Fruit fly (Drosophila melanogaster): Measurements from ENCODE around the gene Srlp.
A peak's percentile ranks its signal among the peaks of the same experiment; 100 is the strongest.

Gene Srlp

dm6 chr3R:12448889-12449314 is 15.0 kb downstream of the Srlp start, which contains the start of gene CG18549 (continued):
- TF ChIP-seq CG16779 (GFP tag; IDR thresholded peaks at IDR 0.05) (peak; percentile 99), HLH54F (GFP tag; optimal IDR thresholded peaks at IDR 0.05) (peak; percentile 99), ato (GFP tag; IDR thresholded peaks at IDR 0.05; ENCODE audit: partially characterized antibody) (peak; percentile 71), CG30403 (GFP tag; optimal IDR thresholded peaks at IDR 0.05) (peak; percentile 100), crp (GFP tag; optimal IDR thresholded peaks at IDR 0.05) (peak; percentile 44 to 81), CG11456 (GFP tag; IDR thresholded peaks at IDR 0.05) (peak; percentile 100), CG17186 (GFP tag; optimal IDR thresholded peaks at IDR 0.05) (peak; percentile 96), mam (GFP tag; optimal IDR thresholded peaks at IDR 0.05) (peak; percentile 99), HHEX (GFP tag; optimal IDR thresholded peaks at IDR 0.05) (peak; percentile 100), CG10147 (GFP tag; optimal IDR thresholded peaks at IDR 0.05) (peak; percentile 100), eve (GFP tag; optimal IDR thresholded peaks at IDR 0.05) (no peak), CG2202 (tag; optimal IDR thresholded peaks at IDR 0.05) (peak; percentile 100), CG4282 (GFP tag; optimal IDR thresholded peaks at IDR 0.05) (peak; percentile 96), CG7963 (GFP tag; IDR thresholded peaks at IDR 0.05; ENCODE audit: partially characterized antibody) (peak; percentile 73; the same call in 2 of the 3 replicates), D (optimal IDR thresholded peaks at IDR 0.05) (no peak), D (GFP tag; optimal IDR thresholded peaks at IDR 0.05) (peak; percentile 100), dmrt11E (tag; optimal IDR thresholded peaks at IDR 0.05) (peak; percentile 100), aop (GFP tag; IDR thresholded peaks at IDR 0.05) (peak; percentile 98), ERR (GFP tag; optimal IDR thresholded peaks at IDR 0.05) (peak; percentile 98), bbx (GFP tag; IDR thresholded peaks at IDR 0.05; ENCODE audit: partially characterized antibody) (peak; percentile 76), Rfx (GFP tag; IDR thresholded peaks at IDR 0.05) (peak; percentile 100), CG4424 (GFP tag; optimal IDR thresholded peaks at IDR 0.05) (peak; percentile 100), Aef1 (GFP tag; IDR thresholded peaks at IDR 0.05) (peak; percentile 100), zf30C (GFP tag; optimal IDR thresholded peaks at IDR 0.05) (peak; percentile 65), grn (GFP tag; optimal IDR thresholded peaks at IDR 0.05) (peak; percentile 97), CG15269 (tag; optimal IDR thresholded peaks at IDR 0.05) (peak; percentile 100), gsb (GFP tag; IDR thresholded peaks at IDR 0.05) (peak; percentile 100), Blimp-1 (GFP tag; optimal IDR thresholded peaks at IDR 0.05) (peak; percentile 99), sim (GFP tag; IDR thresholded peaks at IDR 0.05) (peak; percentile 100), CG1233 (GFP tag; optimal IDR thresholded peaks at IDR 0.05) (peak; percentile 100), CG18599 (GFP tag; optimal IDR thresholded peaks at IDR 0.05) (peak; percentile 100), CG1529 (GFP tag; optimal IDR thresholded peaks at IDR 0.05) (peak; percentile 100), Drgx (GFP tag; IDR thresholded peaks at IDR 0.05) (peak; percentile 100), CG6254 (GFP tag; optimal IDR thresholded peaks at IDR 0.05) (peak; percentile 98), Nf-YB (GFP tag; optimal IDR thresholded peaks at IDR 0.05) (peak; percentile 93), CG11723 (GFP tag; optimal IDR thresholded peaks at IDR 0.05) (peak; percentile 99), abd-A (tag; optimal IDR thresholded peaks at IDR 0.05) (peak; percentile 99), gce (GFP tag; IDR thresholded peaks at IDR 0.05) (peak; percentile 100), CG6683 (GFP tag; optimal IDR thresholded peaks at IDR 0.05) (peak; percentile 99), CG2889 (GFP tag; IDR thresholded peaks at IDR 0.05) (peak; percentile 99), Doc2 (GFP tag; IDR thresholded peaks at IDR 0.05) (peak; percentile 98), kni (GFP tag; optimal IDR thresholded peaks at IDR 0.05) (peak; percentile 99), Asciz (GFP tag; optimal IDR thresholded peaks at IDR 0.05) (peak; percentile 100), Gsc (GFP tag; IDR thresholded peaks at IDR 0.05) (peak; percentile 99), CG5180 (GFP tag; optimal IDR thresholded peaks at IDR 0.05) (peak; percentile 95), CG4404 (GFP tag; IDR thresholded peaks at IDR 0.05) (peak; percentile 99), stwl (tag; optimal IDR thresholded peaks at IDR 0.05) (peak; percentile 95), tin (GFP tag; optimal IDR thresholded peaks at IDR 0.05) (peak; percentile 100), Adf1 (GFP tag; IDR thresholded peaks at IDR 0.05) (peak; percentile 93), nmo (GFP tag; optimal IDR thresholded peaks at IDR 0.05) (peak; percentile 100)
